Worm (Caenorhabditis elegans) whole organism, mixed stage, embryonic: ENCODE measurements around the gene cpna-5.

ENCODE experiments used
- elt-1 ChIP-seq: sonication (generic microtip); optimal IDR thresholded peaks from 2 replicates; lab custom pipeline; 2017; ENCODE audit warnings: missing genetic modification characterization, mild to moderate bottlenecking, missing compliant biosample characterization, antibody characterized with exemption, moderate library complexity, borderline replicate concordance; ENCODE audit not compliant: insufficient read depth
- lin-32 ChIP-seq: fragments of 200-800 bp; sonication (Bioruptor generic); optimal IDR thresholded peaks from 2 replicates; lab custom pipeline; 2018; ENCODE audit warnings: mild to moderate bottlenecking, missing genetic modification characterization, missing compliant biosample characterization
- lsy-2 ChIP-seq: fragments of 150-350 bp; optimal IDR thresholded peaks from 2 replicates; lab custom pipeline; 2014; ENCODE audit warnings: missing biosample characterization, missing genetic modification characterization
- nhr-28 ChIP-seq: fragments of 150-350 bp; optimal IDR thresholded peaks from 2 replicates; lab custom pipeline; 2014; ENCODE audit warnings: missing biosample characterization, missing genetic modification characterization
- pha-4 ChIP-seq: fragments of 150-350 bp; optimal IDR thresholded peaks from 2 replicates; lab custom pipeline; 2018; ENCODE audit warnings: missing biosample characterization, missing genetic modification reagents, missing genetic modification characterization
- unc-39 ChIP-seq: fragments of 150-350 bp; optimal IDR thresholded peaks from 2 replicates; lab custom pipeline; 2014; ENCODE audit warnings: missing biosample characterization, missing genetic modification characterization
- unc-62 ChIP-seq: fragments of 150-350 bp; optimal IDR thresholded peaks from 2 replicates; lab custom pipeline; 2014; ENCODE audit warnings: missing biosample characterization, missing genetic modification reagents, missing genetic modification characterization
- zip-8 ChIP-seq: fragments of 150-350 bp; optimal IDR thresholded peaks from 2 replicates; lab custom pipeline; 2014; ENCODE audit warnings: missing biosample characterization, missing genetic modification characterization
- ztf-11 ChIP-seq: fragments of 150-350 bp; optimal IDR thresholded peaks from 2 replicates; lab custom pipeline; 2014; ENCODE audit warnings: missing biosample characterization, missing genetic modification characterization

DNA sequence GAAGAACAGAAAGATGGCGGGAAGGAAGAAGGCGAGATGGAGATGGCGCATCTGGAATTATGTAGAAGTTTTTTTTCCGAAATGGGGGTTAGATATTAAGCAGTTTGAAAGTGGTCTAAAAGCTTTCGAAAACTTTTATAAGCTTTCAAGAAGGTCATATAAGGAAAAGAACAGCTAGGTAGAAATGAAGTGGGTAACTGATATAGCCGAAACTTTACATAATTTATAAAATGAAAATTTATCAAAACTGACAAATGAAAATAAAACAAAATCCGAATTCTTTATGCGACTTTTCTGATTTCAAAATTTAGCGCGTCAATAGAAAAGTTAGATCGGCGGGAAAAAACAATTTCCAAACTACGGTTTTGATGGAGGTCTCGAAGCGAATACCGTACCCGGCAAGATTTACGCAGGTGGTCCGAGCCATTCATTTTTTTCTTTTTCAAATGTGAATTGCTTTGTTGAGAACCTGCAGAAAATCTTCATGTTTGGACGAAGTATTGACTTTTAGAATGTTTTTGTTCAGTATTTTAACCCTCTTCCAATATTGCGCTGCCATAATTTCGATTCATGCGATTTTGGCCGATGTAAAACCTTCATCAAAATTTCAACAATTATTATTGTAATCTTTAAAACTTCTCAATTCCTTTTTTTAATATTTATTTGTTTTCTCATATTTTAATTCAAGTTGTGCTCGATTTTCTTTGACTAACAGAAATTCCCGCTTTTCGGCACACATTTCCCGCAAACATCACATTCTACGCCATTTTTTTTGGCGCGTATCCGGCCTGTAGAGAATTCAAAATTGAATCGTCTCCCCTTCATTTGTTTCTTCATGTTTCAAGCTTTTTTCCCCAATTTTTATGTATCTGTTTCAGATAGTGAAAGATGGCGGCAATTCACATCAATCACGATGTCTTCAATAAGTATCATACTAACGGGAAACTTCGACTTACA is 54.4 kb downstream of the cpna-5 start, which contains the start of the genes F18A1.7 and rpa-1:
- no peak for TF ChIP-seq ztf-11 (tag; lab: Kevin White, UChicago)
- no peak for TF ChIP-seq unc-62 (GFP tag; lab: Kevin White, UChicago)
- no peak for TF ChIP-seq elt-1 (tag; lab: Kevin White, UChicago)
- TF ChIP-seq unc-39: no peak
- TF ChIP-seq lsy-2: no peak
- no peak for TF ChIP-seq pha-4
- no peak for TF ChIP-seq zip-8 (tag; lab: Kevin White, UChicago)
- no peak for TF ChIP-seq lin-32 (GFP tag; lab: Kevin White, UChicago)
- no peak for TF ChIP-seq nhr-28 (tag; lab: Kevin White, UChicago)
